Worm (Caenorhabditis elegans) whole organism, young adult: ENCODE data around the gene scl-8.

Experiments used
- C17E4.6 ChIP-seq: fragments of 200-800 bp; sonication (Bioruptor generic); IDR thresholded peaks from 2 replicates; pipeline ENCODE4 v1.3.6; 2022; ENCODE audit warnings: missing genetic modification reagents, missing genetic modification characterization, missing compliant biosample characterization
- F33H1.4 ChIP-seq: fragments of 200-800 bp; sonication (Bioruptor generic); IDR thresholded peaks from 2 replicates; pipeline ENCODE4 v1.3.6; 2022; ENCODE audit warnings: missing genetic modification reagents, missing genetic modification characterization, missing compliant biosample characterization
- F49E8.2 ChIP-seq: sonication (generic microtip); optimal IDR thresholded peaks from 3 replicates; lab custom pipeline; 2017; ENCODE audit warnings: missing genetic modification characterization, mild to moderate bottlenecking, missing compliant biosample characterization, antibody characterized with exemption, moderate library complexity; ENCODE audit not compliant: insufficient read depth
- F55B11.4 ChIP-seq: sonication (generic microtip); optimal IDR thresholded peaks from 2 replicates; lab custom pipeline; 2016; ENCODE audit warnings: missing compliant biosample characterization, missing genetic modification characterization, borderline replicate concordance; ENCODE audit not compliant: insufficient read depth
- K12H6.12 ChIP-seq: fragments of 200-800 bp; sonication (Bioruptor generic); optimal IDR thresholded peaks from 2 replicates; lab custom pipeline; 2018; ENCODE audit warnings: mild to moderate bottlenecking, missing genetic modification characterization, missing compliant biosample characterization
- Y53F4B.3 ChIP-seq: fragments of 200-800 bp; sonication (Bioruptor generic); IDR thresholded peaks from 2 replicates; pipeline ENCODE4 v1.3.6; 2022; ENCODE audit warnings: missing genetic modification reagents, missing genetic modification characterization, missing compliant biosample characterization
- attf-5 ChIP-seq: fragments of 200-800 bp; sonication (Bioruptor generic); optimal IDR thresholded peaks from 2 replicates; lab custom pipeline; 2018; ENCODE audit warnings: mild to moderate bottlenecking, missing genetic modification characterization, missing compliant biosample characterization
- cebp-1 ChIP-seq, 2 experiments: fragments of 200-800 bp in 1 of 2; sonication (Bioruptor generic) in 1 of 2; sonication (generic microtip) in 1 of 2; IDR thresholded peaks in 1 of 2; optimal IDR thresholded peaks in 1 of 2; 2 replicates each; pipeline versions ENCODE4 v1.3.6 to Lab custom; 2017 to 2022; ENCODE audit warnings: missing compliant biosample characterization in 2 of 2, missing genetic modification characterization in 2 of 2, mild to moderate bottlenecking in 1 of 2, missing genetic modification reagents in 1 of 2, moderate library complexity in 1 of 2
- ceh-27 ChIP-seq: fragments of 200-800 bp; sonication (Bioruptor generic); optimal IDR thresholded peaks from 2 replicates; lab custom pipeline; 2018; ENCODE audit warnings: mild to moderate bottlenecking, missing genetic modification characterization, moderate library complexity, missing compliant biosample characterization
- ceh-91 ChIP-seq: fragments of 200-800 bp; sonication (Bioruptor generic); IDR thresholded peaks from 2 replicates; pipeline ENCODE4 v1.3.6; 2022; ENCODE audit warnings: missing genetic modification reagents, missing genetic modification characterization, missing compliant biosample characterization
- egl-18 ChIP-seq: fragments of 200-800 bp; sonication (Bioruptor generic); IDR thresholded peaks from 2 replicates; pipeline ENCODE4 v1.3.6; 2022; ENCODE audit warnings: missing genetic modification reagents, missing genetic modification characterization, missing compliant biosample characterization
- ekl-4 ChIP-seq: fragments of 200-800 bp; sonication (Bioruptor generic); IDR thresholded peaks from 2 replicates; pipeline ENCODE4 v1.3.6; 2022; ENCODE audit warnings: missing genetic modification reagents, missing genetic modification characterization, missing compliant biosample characterization
- hlh-12 ChIP-seq: sonication (generic microtip); optimal IDR thresholded peaks from 2 replicates; lab custom pipeline; 2016; ENCODE audit warnings: missing genetic modification characterization, missing compliant biosample characterization
- hmg-20 ChIP-seq: fragments of 200-800 bp; sonication (Bioruptor generic); IDR thresholded peaks from 2 replicates; pipeline ENCODE4 v1.3.6; 2022; ENCODE audit warnings: missing genetic modification reagents, missing genetic modification characterization, missing compliant biosample characterization
- lag-1 ChIP-seq: fragments of 200-800 bp; sonication (Bioruptor generic); IDR thresholded peaks from 2 replicates; pipeline ENCODE4 v1.3.6; 2022; ENCODE audit warnings: missing genetic modification reagents, missing genetic modification characterization, missing compliant biosample characterization
- let-526 ChIP-seq: fragments of 200-800 bp; sonication (Bioruptor generic); IDR thresholded peaks from 2 replicates; pipeline ENCODE4 v1.3.6; 2022; ENCODE audit warnings: missing genetic modification reagents, missing genetic modification characterization, missing compliant biosample characterization
- lin-26 ChIP-seq: fragments of 200-800 bp; sonication (Bioruptor generic); IDR thresholded peaks from 2 replicates; pipeline ENCODE4 v1.3.6; 2022; ENCODE audit warnings: missing genetic modification reagents, missing genetic modification characterization, missing compliant biosample characterization
- lin-40 ChIP-seq: sonication (generic microtip); optimal IDR thresholded peaks from 2 replicates; lab custom pipeline; 2016; ENCODE audit warnings: missing genetic modification characterization, mild to moderate bottlenecking, missing compliant biosample characterization, missing genotype, missing genetic modification reagents
- lir-1 ChIP-seq: fragments of 200-800 bp; sonication (Bioruptor generic); conservative IDR thresholded peaks from 2 replicates; pipeline ENCODE4 v1.3.6; 2022; ENCODE audit warnings: missing genetic modification reagents, missing genetic modification characterization, missing compliant biosample characterization
- lsl-1 ChIP-seq: fragments of 200-800 bp; sonication (Bioruptor generic); optimal IDR thresholded peaks from 2 replicates; lab custom pipeline; 2018; ENCODE audit warnings: mild to moderate bottlenecking, missing genetic modification characterization, moderate library complexity, missing compliant biosample characterization
- madf-10 ChIP-seq: sonication (generic microtip); optimal IDR thresholded peaks from 2 replicates; lab custom pipeline; 2016; ENCODE audit warnings: mild to moderate bottlenecking, missing genetic modification characterization, missing compliant biosample characterization
- madf-3 ChIP-seq: fragments of 200-800 bp; sonication (Bioruptor generic); IDR thresholded peaks from 2 replicates; pipeline ENCODE4 v1.3.6; 2022; ENCODE audit warnings: missing genetic modification reagents, missing genetic modification characterization, missing compliant biosample characterization
- mcd-1 ChIP-seq: fragments of 200-800 bp; sonication (Bioruptor generic); IDR thresholded peaks from 2 replicates; pipeline ENCODE4 v1.3.6; 2022; ENCODE audit warnings: missing genetic modification reagents, missing genetic modification characterization, missing compliant biosample characterization
- mes-4 ChIP-seq: sonication (generic microtip); optimal IDR thresholded peaks from 2 replicates; lab custom pipeline; 2016; ENCODE audit warnings: missing genotype, missing genetic modification characterization, missing compliant biosample characterization
- nfya-2 ChIP-seq: fragments of 200-800 bp; sonication (Bioruptor generic); IDR thresholded peaks from 2 replicates; pipeline ENCODE4 v1.3.6; 2022; ENCODE audit warnings: missing genetic modification reagents, missing genetic modification characterization, missing compliant biosample characterization
- nhr-80 ChIP-seq: sonication (generic microtip); optimal IDR thresholded peaks from 2 replicates; lab custom pipeline; 2016; ENCODE audit warnings: missing genetic modification characterization, missing compliant biosample characterization
- pbrm-1 ChIP-seq: fragments of 200-800 bp; sonication (Bioruptor generic); IDR thresholded peaks from 2 replicates; pipeline ENCODE4 v1.3.6; 2022; ENCODE audit warnings: missing genetic modification reagents, missing genetic modification characterization, missing compliant biosample characterization
- rcor-1 ChIP-seq: fragments of 200-800 bp; sonication (Bioruptor generic); IDR thresholded peaks from 2 replicates; pipeline ENCODE4 v1.3.6; 2022; ENCODE audit warnings: missing genetic modification reagents, missing genetic modification characterization, missing compliant biosample characterization
- repo-1 ChIP-seq: sonication (generic microtip); optimal IDR thresholded peaks from 2 replicates; lab custom pipeline; 2017; ENCODE audit warnings: mild to moderate bottlenecking, missing genetic modification characterization, missing compliant biosample characterization
- snpc-1.1 ChIP-seq: sonication (generic microtip); optimal IDR thresholded peaks from 2 replicates; lab custom pipeline; 2017; ENCODE audit warnings: missing genetic modification characterization, mild to moderate bottlenecking, missing compliant biosample characterization, antibody characterized with exemption, moderate library complexity, missing genotype, missing genetic modification reagents; ENCODE audit not compliant: insufficient read depth
- snpc-1.3 ChIP-seq: sonication (generic microtip); optimal IDR thresholded peaks from 2 replicates; lab custom pipeline; 2017; ENCODE audit warnings: missing genetic modification characterization, mild to moderate bottlenecking, missing compliant biosample characterization, antibody characterized with exemption, moderate library complexity, missing genotype, missing genetic modification reagents; ENCODE audit not compliant: insufficient read depth
- snpc-3.4 ChIP-seq: sonication (generic microtip); optimal IDR thresholded peaks from 2 replicates; lab custom pipeline; 2017; ENCODE audit warnings: missing genetic modification characterization, mild to moderate bottlenecking, missing compliant biosample characterization, antibody characterized with exemption, moderate library complexity, missing genotype, missing genetic modification reagents
- tbx-9 ChIP-seq: sonication (generic microtip); optimal IDR thresholded peaks from 2 replicates; lab custom pipeline; 2016; ENCODE audit warnings: borderline replicate concordance, missing genetic modification characterization, inconsistent platforms, missing compliant biosample characterization
- tlf-1 ChIP-seq: fragments of 200-800 bp; sonication (Bioruptor generic); optimal IDR thresholded peaks from 2 replicates; lab custom pipeline; 2018; ENCODE audit warnings: mild to moderate bottlenecking, missing genetic modification characterization, missing compliant biosample characterization
- unc-130 ChIP-seq: sonication (generic microtip); optimal IDR thresholded peaks from 2 replicates; lab custom pipeline; 2016; ENCODE audit warnings: missing genetic modification reagents, missing genetic modification characterization, missing compliant biosample characterization
- xnd-1 ChIP-seq: sonication (generic microtip); optimal IDR thresholded peaks from 2 replicates; lab custom pipeline; 2016; ENCODE audit warnings: missing genotype, missing genetic modification reagents, missing genetic modification characterization, missing compliant biosample characterization
- zfh-2 ChIP-seq: fragments of 200-800 bp; sonication (Bioruptor generic); conservative IDR thresholded peaks from 2 replicates; pipeline ENCODE4 v1.3.6; 2022; ENCODE audit warnings: missing genetic modification reagents, missing genetic modification characterization, missing compliant biosample characterization
- ztf-22 ChIP-seq: fragments of 200-800 bp; sonication (Bioruptor generic); optimal IDR thresholded peaks from 2 replicates; lab custom pipeline; 2018; ENCODE audit warnings: mild to moderate bottlenecking, missing genetic modification characterization, moderate library complexity, missing compliant biosample characterization
- ztf-25 ChIP-seq: fragments of 200-800 bp; sonication (Bioruptor generic); IDR thresholded peaks from 2 replicates; pipeline ENCODE4 v1.3.6; 2022; ENCODE audit warnings: missing genetic modification reagents, missing genetic modification characterization, missing compliant biosample characterization

The scl-8 gene

DNA sequence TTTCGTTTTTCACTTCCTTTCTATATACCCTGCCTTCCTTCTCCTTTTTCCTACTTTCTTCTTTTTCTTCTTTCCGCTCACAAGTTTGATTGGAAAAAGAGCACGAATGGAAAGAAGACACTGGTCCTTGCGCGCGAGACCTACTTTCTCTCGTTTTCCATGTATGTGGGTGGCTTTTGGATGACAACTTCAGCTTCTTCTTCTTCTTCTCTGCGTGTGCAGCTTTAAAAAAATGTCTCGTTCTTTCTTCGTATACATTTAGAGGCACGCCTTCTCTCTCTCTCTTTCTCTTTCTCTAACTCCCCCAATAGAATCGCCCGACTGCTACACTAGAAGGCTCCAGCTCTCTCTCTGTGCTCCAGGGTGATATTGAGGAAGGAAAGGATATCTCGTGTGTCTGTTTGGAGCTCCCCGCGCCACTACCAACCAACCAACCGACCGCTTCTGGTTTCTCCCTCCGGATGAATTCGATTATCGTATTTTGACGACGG, 45.6 kb upstream of the scl-8 start:
- TF ChIP-seq lag-1 (GFP tag; lab: Robert Waterston, UW) (no peak), ceh-27 (GFP tag; lab: Kevin White, UChicago) (peak; percentile 14), F49E8.2 (tag; lab: Kevin White, UChicago) (no peak), snpc-1.3 (tag; lab: Kevin White, UChicago) (no peak), ztf-22 (GFP tag; lab: Kevin White, UChicago) (no peak), madf-10 (tag; lab: Kevin White, UChicago) (no peak), F33H1.4 (GFP tag; lab: Robert Waterston, UW) (no peak), Y53F4B.3 (no peak), attf-5 (GFP tag; lab: Kevin White, UChicago) (no peak), tbx-9 (tag; lab: Kevin White, UChicago) (no peak), repo-1 (tag; lab: Kevin White, UChicago) (no peak), snpc-3.4 (no peak), mes-4 (tag; lab: Kevin White, UChicago) (no peak), cebp-1 (GFP tag; IDR thresholded peaks at IDR 0.05; lab: Robert Waterston, UW) (no peak), cebp-1 (tag; optimal IDR thresholded peaks at IDR 0.05; lab: Kevin White, UChicago) (peak; percentile 5), egl-18 (GFP tag; lab: Robert Waterston, UW) (0 out of 2 replicates have a peak, but pooled peaks have one; percentile 12), ekl-4 (GFP tag; lab: Robert Waterston, UW) (no peak), lir-1 (no peak), ztf-25 (no peak), tlf-1 (GFP tag; lab: Kevin White, UChicago) (no peak), nfya-2 (GFP tag; lab: Robert Waterston, UW) (no peak), F55B11.4 (tag; lab: Kevin White, UChicago) (no peak), snpc-1.1 (tag; lab: Kevin White, UChicago) (no peak), pbrm-1 (GFP tag; lab: Robert Waterston, UW) (no peak), xnd-1 (no peak), lsl-1 (GFP tag; lab: Kevin White, UChicago) (no peak), madf-3 (no peak), mcd-1 (GFP tag; lab: Robert Waterston, UW) (no peak), lin-26 (no peak), unc-130 (GFP tag; lab: Kevin White, UChicago) (no peak), C17E4.6 (GFP tag; lab: Robert Waterston, UW) (no peak), ceh-91 (GFP tag; lab: Robert Waterston, UW) (no peak), let-526 (GFP tag; lab: Robert Waterston, UW) (no peak), hmg-20 (GFP tag; lab: Robert Waterston, UW) (no peak), rcor-1 (GFP tag; lab: Robert Waterston, UW) (0 out of 2 replicates have a peak, but pooled peaks have one; percentile 14), lin-40 (no peak), K12H6.12 (tag; lab: Kevin White, UChicago) (no peak), nhr-80 (tag; lab: Kevin White, UChicago) (no peak), hlh-12 (tag; lab: Kevin White, UChicago) (no peak), zfh-2 (peak; percentile 54; the same call in 1 of the 2 replicates)
